Fruit fly (Drosophila melanogaster) Kc167 (cell line): ENCODE results near the gene Pnn.

ENCODE experiments used
- Sin3A ChIP-seq: fragments of >200 bp; optimal IDR thresholded peaks from 2 replicates; lab custom pipeline; 2018; ENCODE audit warnings: missing external identifiers
- h ChIP-seq: fragments of >200 bp; optimal IDR thresholded peaks from 3 replicates; lab custom pipeline; 2018; ENCODE audit warnings: missing external identifiers
- insv ChIP-seq: fragments of >200 bp; optimal IDR thresholded peaks from 3 replicates; lab custom pipeline; 2018; ENCODE audit warnings: missing external identifiers
- psq ChIP-seq: fragments of >200 bp; optimal IDR thresholded peaks from 2 replicates; lab custom pipeline; 2017; ENCODE audit warnings: missing external identifiers

DNA sequence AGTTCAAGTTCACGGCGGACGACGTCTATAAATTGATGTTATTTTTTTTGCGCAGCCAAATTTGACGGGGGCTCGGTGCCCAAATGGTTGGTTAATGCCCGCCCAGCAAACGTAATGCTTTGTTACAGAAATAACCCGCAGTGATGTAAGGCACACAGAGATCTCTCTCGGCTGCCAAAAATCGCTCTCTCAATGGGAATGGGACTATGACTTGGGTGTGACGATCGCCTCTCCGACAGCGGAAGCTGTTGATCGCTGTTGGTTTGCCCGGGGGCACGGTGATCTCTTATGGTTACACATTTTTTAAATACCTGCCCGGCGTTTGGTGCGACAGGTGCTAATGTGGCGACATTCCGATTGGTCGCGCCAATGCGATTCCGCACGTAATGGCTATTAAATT is 29.4 kb downstream of the Pnn start:
- TF ChIP-seq h (lab: Kevin White, UChicago) (no peak), insv (no peak), psq (lab: Kevin White, UChicago) (no peak), Sin3A (no peak)
